Fruit fly (Drosophila melanogaster): ENCODE data around the gene AANATL3.

Gene AANATL3

DNA sequence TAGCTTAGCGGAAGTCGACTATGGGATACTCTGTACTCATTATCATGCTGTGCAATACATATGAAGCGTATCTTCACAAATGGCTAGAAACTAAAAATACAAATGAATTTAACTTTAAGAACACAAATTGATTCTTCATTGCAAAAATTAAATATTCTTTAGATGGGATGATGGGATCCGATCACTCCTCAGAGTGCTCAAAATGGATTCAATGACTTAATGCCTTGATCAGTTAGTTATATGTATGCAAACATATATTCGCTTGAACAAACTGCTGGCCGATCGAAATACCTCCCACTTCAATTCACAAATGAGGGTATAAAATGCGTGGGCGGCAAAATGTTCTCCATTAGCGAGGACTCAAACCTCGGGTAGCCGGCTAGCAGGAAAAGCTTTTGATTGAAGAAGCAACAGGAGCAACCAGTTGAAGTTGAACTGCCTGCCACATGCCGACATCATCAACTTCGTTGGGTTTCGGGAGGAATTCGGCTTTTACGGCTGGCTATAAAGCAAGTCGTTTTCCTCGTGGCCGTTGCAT is 1.8 kb upstream of the AANATL3 start, which contains the start of gene sNPF:
TSS of gene sNPF (plus strand) at position 534 of the 538 bp plus-strand sequence.
- no peak for TF ChIP-seq Sin3A (optimal IDR thresholded peaks at IDR 0.05)
- TF ChIP-seq ttk (optimal IDR thresholded peaks at IDR 0.05), result no peak
- TF ChIP-seq insv (optimal IDR thresholded peaks at IDR 0.05), result no peak
- no peak for TF ChIP-seq psq (optimal IDR thresholded peaks at IDR 0.05)
- TF ChIP-seq h (optimal IDR thresholded peaks at IDR 0.05), result no peak
- TF ChIP-seq Myc (optimal IDR thresholded peaks at IDR 0.05), result no peak

DNA sequence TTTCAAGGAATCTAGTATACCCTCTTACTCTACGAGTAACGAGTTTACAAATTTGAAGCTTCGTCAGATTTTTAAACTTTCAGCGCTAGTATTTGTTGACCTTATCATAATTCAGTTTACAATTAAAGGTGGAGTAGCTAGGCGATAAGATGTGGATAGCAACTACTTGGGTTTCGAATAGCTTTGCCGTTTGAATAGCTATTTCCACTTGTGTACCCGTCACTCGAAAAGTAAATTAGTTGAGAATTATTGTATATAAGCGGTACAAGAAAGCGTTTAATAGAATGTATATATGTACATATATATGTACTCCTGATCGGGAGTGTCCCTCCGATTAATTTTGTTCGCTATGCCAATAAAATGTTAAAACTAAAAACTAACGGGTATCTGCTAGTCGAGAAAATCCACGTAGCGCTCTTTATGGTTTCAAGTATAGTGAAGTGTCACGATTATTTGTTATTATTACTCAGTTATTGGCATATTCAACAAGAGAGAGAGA is 789 bp upstream of the AANATL3 start:
- TF ChIP-seq h (optimal IDR thresholded peaks at IDR 0.05), result no peak
- TF ChIP-seq Sin3A (optimal IDR thresholded peaks at IDR 0.05), result no peak
- TF ChIP-seq Myc (optimal IDR thresholded peaks at IDR 0.05), result no peak
- TF ChIP-seq insv (optimal IDR thresholded peaks at IDR 0.05), result no peak
- TF ChIP-seq psq (optimal IDR thresholded peaks at IDR 0.05), result no peak
- TF ChIP-seq ttk (optimal IDR thresholded peaks at IDR 0.05), result no peak

dm6 chr2L:20024333-20024732 is 1.3 kb downstream of the AANATL3 start:
- no peak for TF ChIP-seq h (optimal IDR thresholded peaks at IDR 0.05)
- no peak for TF ChIP-seq Myc (optimal IDR thresholded peaks at IDR 0.05)
- TF ChIP-seq insv (optimal IDR thresholded peaks at IDR 0.05), result no peak
- no peak for TF ChIP-seq Sin3A (optimal IDR thresholded peaks at IDR 0.05)
- TF ChIP-seq psq (optimal IDR thresholded peaks at IDR 0.05), result no peak
- no peak for TF ChIP-seq ttk (optimal IDR thresholded peaks at IDR 0.05)

dm6 chr2L:20020091-20020490 is 5.5 kb downstream of the AANATL3 start:
- TF ChIP-seq insv (optimal IDR thresholded peaks at IDR 0.05) (no peak), ttk (optimal IDR thresholded peaks at IDR 0.05) (no peak), Myc (optimal IDR thresholded peaks at IDR 0.05) (no peak), h (optimal IDR thresholded peaks at IDR 0.05) (no peak), psq (optimal IDR thresholded peaks at IDR 0.05) (no peak), Sin3A (optimal IDR thresholded peaks at IDR 0.05) (no peak)

DNA sequence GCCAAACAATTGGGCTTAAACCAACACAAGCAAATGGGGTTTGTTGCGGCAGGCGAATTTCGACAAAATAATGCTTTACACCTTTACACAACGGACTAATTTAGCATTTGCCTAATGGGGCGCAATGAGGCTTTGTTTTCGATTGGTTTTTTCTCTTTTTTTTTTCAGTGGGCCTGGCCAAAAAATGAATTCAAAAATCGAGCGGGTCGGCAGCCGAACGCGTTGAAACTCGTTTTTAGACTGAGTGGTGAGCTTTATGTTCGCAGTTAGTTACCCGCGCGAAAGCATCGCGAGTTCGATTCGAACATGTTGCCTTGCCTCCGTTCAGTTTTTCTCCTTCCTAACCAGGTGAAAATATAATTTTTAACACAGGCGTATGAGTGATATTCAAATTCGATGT is 8.6 kb downstream of the AANATL3 start, which contains the start of gene CG43861:
TSS of gene CG43861 (minus strand) at position 228 of the 400 bp plus-strand sequence.
- no peak for TF ChIP-seq h (optimal IDR thresholded peaks at IDR 0.05)
- TF ChIP-seq Myc (optimal IDR thresholded peaks at IDR 0.05), result no peak
- no peak for TF ChIP-seq insv (optimal IDR thresholded peaks at IDR 0.05)
- TF ChIP-seq psq (optimal IDR thresholded peaks at IDR 0.05), result no peak
- TF ChIP-seq ttk (optimal IDR thresholded peaks at IDR 0.05), result no peak
- no peak for TF ChIP-seq Sin3A (optimal IDR thresholded peaks at IDR 0.05)

- TF ChIP-seq Sin3A (optimal IDR thresholded peaks at IDR 0.05) (no peak), Myc (optimal IDR thresholded peaks at IDR 0.05) (no peak), insv (optimal IDR thresholded peaks at IDR 0.05) (no peak), psq (optimal IDR thresholded peaks at IDR 0.05) (no peak), ttk (optimal IDR thresholded peaks at IDR 0.05) (no peak), h (optimal IDR thresholded peaks at IDR 0.05) (no peak)
These were observed 9.2 kb downstream of the AANATL3 start for dm6 chr2L:20016448-20016847.

dm6 chr2L:20005064-20005463 is 20.5 kb downstream of the AANATL3 start:
- TF ChIP-seq ttk (optimal IDR thresholded peaks at IDR 0.05) (no peak), insv (optimal IDR thresholded peaks at IDR 0.05) (no peak), h (optimal IDR thresholded peaks at IDR 0.05) (no peak), psq (optimal IDR thresholded peaks at IDR 0.05) (no peak), Sin3A (optimal IDR thresholded peaks at IDR 0.05) (no peak), Myc (optimal IDR thresholded peaks at IDR 0.05) (no peak)

dm6 chr2L:20004341-20004740 is 21.3 kb downstream of the AANATL3 start:
- TF ChIP-seq ttk (optimal IDR thresholded peaks at IDR 0.05) (no peak), Sin3A (optimal IDR thresholded peaks at IDR 0.05) (no peak), psq (optimal IDR thresholded peaks at IDR 0.05) (no peak), Myc (optimal IDR thresholded peaks at IDR 0.05) (no peak), insv (optimal IDR thresholded peaks at IDR 0.05) (no peak), h (optimal IDR thresholded peaks at IDR 0.05) (no peak)

dm6 chr2L:20002086-20002485 is 23.5 kb downstream of the AANATL3 start:
- TF ChIP-seq insv (optimal IDR thresholded peaks at IDR 0.05) (no peak), psq (optimal IDR thresholded peaks at IDR 0.05) (no peak), Sin3A (optimal IDR thresholded peaks at IDR 0.05) (no peak), h (optimal IDR thresholded peaks at IDR 0.05) (no peak), Myc (optimal IDR thresholded peaks at IDR 0.05) (no peak), ttk (optimal IDR thresholded peaks at IDR 0.05) (no peak)

DNA sequence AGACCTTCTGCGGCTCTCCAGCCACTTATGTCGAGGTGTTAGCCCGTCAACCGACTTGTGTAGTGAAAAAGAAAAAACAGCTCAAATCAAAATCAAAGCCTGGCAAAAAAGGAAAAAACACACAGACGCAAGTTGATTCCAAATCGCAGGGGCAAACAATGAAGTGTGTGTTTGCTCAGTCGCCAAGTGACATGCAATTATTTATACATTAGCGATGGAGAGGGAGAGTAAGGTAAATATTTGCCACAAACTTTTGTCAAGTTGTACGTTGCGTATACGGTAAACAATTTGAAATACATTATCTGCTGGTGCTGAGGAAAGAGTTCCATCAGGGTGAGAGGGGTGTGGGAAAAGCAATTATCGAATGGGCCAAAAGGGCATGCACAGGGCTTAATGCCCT is 27.5 kb downstream of the AANATL3 start:
- TF ChIP-seq Myc (optimal IDR thresholded peaks at IDR 0.05) (no peak), ttk (optimal IDR thresholded peaks at IDR 0.05) (no peak), insv (optimal IDR thresholded peaks at IDR 0.05) (no peak), h (optimal IDR thresholded peaks at IDR 0.05) (no peak), psq (optimal IDR thresholded peaks at IDR 0.05) (no peak), Sin3A (optimal IDR thresholded peaks at IDR 0.05) (no peak)

dm6 chr2L:19992427-19992998 is 33.1 kb downstream of the AANATL3 start:
- no peak for TF ChIP-seq Sin3A (optimal IDR thresholded peaks at IDR 0.05)
- TF ChIP-seq psq (optimal IDR thresholded peaks at IDR 0.05), result no peak
- TF ChIP-seq Myc (optimal IDR thresholded peaks at IDR 0.05), result no peak
- no peak for TF ChIP-seq ttk (optimal IDR thresholded peaks at IDR 0.05)
- no peak for TF ChIP-seq insv (optimal IDR thresholded peaks at IDR 0.05)
- TF ChIP-seq h (optimal IDR thresholded peaks at IDR 0.05), result no peak

DNA sequence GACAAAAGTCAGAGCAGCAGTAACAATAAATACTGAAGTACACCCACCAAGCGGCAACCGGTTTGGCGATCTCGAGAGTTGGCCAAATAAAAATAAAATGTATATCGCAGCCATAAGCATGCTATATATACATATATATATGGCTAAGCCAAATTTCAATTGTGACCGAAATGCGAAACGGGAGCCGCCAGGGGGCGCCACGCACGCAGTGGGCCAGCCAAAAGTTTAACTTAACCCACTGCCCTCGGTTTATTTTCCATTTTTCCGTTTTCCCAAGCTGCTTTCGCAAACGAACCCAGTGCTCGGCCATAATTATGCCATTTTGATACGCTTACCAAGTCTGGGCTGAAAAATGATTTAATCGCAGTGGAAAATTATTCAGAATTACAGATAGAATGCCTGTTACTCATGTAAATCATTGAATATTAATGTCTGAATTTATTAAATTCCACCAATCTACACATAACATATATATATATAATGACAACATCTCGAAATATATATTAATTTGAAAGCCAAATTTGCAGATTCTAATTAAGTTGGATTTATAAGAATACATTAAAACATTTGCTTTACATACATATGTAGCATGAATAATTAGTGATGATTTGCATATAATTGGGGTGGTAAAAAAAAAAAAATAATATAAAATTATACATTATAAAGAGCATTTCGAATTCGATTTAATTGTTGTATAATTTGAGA is 35.8 kb downstream of the AANATL3 start:
- no peak for TF ChIP-seq insv (optimal IDR thresholded peaks at IDR 0.05)
- no peak for TF ChIP-seq Myc (optimal IDR thresholded peaks at IDR 0.05)
- no peak for TF ChIP-seq psq (optimal IDR thresholded peaks at IDR 0.05)
- TF ChIP-seq Sin3A (optimal IDR thresholded peaks at IDR 0.05), result no peak
- TF ChIP-seq h (optimal IDR thresholded peaks at IDR 0.05), result no peak
- TF ChIP-seq ttk (optimal IDR thresholded peaks at IDR 0.05), result no peak

Measured in Kc167 (cell line).